Worm (Caenorhabditis elegans): ENCODE data around the gene F25G6.1.

F25G6.1 gene

DNA sequence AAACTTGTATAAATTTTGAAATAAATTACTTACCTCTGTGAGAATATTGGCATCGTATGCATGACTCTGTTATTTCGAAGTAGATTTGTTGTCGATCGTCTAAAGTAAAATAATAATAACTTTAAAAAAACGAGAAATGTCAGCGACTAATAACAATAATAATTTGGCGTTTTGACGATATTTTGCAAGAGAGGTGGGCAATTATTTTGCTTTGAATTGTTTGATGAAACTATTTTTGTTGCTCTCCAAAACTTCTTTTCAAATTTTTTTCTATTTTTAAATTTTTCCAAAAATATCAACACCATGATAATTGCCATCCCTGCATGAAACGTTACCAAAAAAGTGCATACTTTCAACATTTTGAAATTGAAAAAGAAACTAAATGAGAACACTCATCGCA, 24.3 kb downstream of the F25G6.1 start, which contains the start of gene F41E6.7:
Gene F41E6.7 (minus strand): TSS at position 101 of the 400 bp plus-strand sequence.
- TF ChIP-seq ztf-4 (tag; optimal IDR thresholded peaks at IDR 0.05) (no peak), lin-13 (GFP tag; optimal IDR thresholded peaks at IDR 0.05) (no peak), nhr-12 (tag; optimal IDR thresholded peaks at IDR 0.05) (no peak), sem-4 (tag; optimal IDR thresholded peaks at IDR 0.05) (no peak), R02D3.7 (tag; optimal IDR thresholded peaks at IDR 0.05) (no peak), peb-1 (tag; optimal IDR thresholded peaks at IDR 0.05) (no peak), Y55F3AM.14 (GFP tag; optimal IDR thresholded peaks at IDR 0.05) (no peak), nhr-11 (tag; optimal IDR thresholded peaks at IDR 0.05) (no peak), zag-1 (tag; optimal IDR thresholded peaks at IDR 0.05) (no peak), lin-39 (tag; optimal IDR thresholded peaks at IDR 0.05) (no peak)

DNA sequence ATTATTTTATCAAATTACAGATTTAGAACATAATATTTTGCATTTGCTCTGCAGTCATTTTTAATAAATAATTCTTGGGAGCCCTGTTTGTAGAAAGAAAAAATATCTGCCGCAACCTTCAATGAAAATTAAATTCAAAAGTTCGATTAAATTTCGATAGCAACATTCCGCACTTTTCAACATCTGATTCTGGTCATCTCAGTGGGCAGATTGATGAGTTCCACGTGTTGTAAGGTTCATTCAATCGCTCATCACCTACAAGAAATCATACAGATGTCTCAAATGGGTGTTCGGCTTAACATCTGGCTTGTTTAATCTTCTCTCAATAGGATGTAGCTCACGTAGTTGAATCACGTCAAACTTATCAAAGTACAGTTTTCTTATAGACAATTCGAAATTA, 25.1 kb downstream of the F25G6.1 start:
- no peak for TF ChIP-seq ztf-11 (tag; optimal IDR thresholded peaks at IDR 0.05)
- TF ChIP-seq peb-1 (tag; optimal IDR thresholded peaks at IDR 0.05): no peak
- no peak for TF ChIP-seq Y55F3AM.14 (GFP tag; optimal IDR thresholded peaks at IDR 0.05)

DNA sequence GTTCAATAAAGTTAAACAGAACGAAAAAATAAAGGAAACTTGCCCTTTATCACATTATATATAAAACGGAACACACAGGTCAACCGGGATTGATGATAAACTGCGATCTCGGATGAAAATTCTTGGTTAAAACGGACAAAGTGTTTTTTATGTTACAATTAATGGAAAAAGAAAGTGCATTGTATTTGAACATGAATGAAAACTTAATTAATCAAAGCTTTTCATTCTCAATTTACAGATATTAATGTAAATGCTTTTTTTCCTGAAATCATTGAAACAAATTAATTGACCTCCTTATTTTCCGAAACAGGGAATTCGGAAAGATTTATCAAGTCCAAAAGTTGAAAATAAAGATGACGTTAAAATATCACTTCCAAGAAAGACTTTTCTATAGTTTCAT, 26.6 kb downstream of the F25G6.1 start, which contains the start of gene F41E6.8:
Gene F41E6.8 (minus strand): TSS at position 101 of the 400 bp plus-strand sequence.
- no peak for TF ChIP-seq skn-1 (tag; optimal IDR thresholded peaks at IDR 0.05)
- TF ChIP-seq nhr-21 (tag; optimal IDR thresholded peaks at IDR 0.05): no peak
- no peak for TF ChIP-seq egl-27 (tag; optimal IDR thresholded peaks at IDR 0.05)
- TF ChIP-seq crh-2 (tag; optimal IDR thresholded peaks at IDR 0.05): no peak
- TF ChIP-seq unc-55 (GFP tag; optimal IDR thresholded peaks at IDR 0.05): no peak
- no peak for TF ChIP-seq F13H6.1 (tag; optimal IDR thresholded peaks at IDR 0.05)
- TF ChIP-seq R02D3.7 (tag; optimal IDR thresholded peaks at IDR 0.05): no peak

DNA sequence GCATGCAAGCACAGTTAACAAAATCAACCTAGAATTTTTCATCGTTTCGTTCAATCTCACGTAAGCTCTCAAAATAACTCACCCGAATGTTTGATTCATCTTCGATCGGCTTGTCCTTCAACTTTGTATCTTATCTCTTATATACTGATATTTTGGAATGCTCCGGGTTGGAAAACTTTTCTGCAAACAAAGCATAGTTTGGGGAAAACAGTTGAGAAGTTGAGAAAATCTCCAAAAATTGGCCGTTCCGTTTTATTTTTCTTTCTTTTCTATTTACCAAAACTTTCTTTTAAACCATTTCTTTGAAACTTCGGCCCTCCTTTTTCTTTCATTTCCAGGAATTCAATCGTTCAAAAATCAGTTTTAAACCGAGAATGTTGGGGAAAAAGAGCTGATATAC, 27.8 kb downstream of the F25G6.1 start, which contains the start of gene F41E6.15:
Gene F41E6.15 (minus strand): TSS at position 101 of the 400 bp plus-strand sequence.
- TF ChIP-seq ztf-4 (tag; optimal IDR thresholded peaks at IDR 0.05) (no peak), nhr-237 (tag; optimal IDR thresholded peaks at IDR 0.05) (no peak), ztf-11 (tag; optimal IDR thresholded peaks at IDR 0.05) (no peak), nhr-77 (tag; optimal IDR thresholded peaks at IDR 0.05) (no peak), nhr-25 (tag; optimal IDR thresholded peaks at IDR 0.05) (no peak), sma-3 (GFP tag; optimal IDR thresholded peaks at IDR 0.05) (no peak), sem-4 (tag; optimal IDR thresholded peaks at IDR 0.05) (no peak), ztf-1 (GFP tag; conservative IDR thresholded peaks at IDR 0.05) (no peak), C34F6.9 (tag; optimal IDR thresholded peaks at IDR 0.05) (no peak), nhr-10 (tag; optimal IDR thresholded peaks at IDR 0.05) (no peak), mab-5 (tag; optimal IDR thresholded peaks at IDR 0.05) (no peak), ceh-82 (tag; optimal IDR thresholded peaks at IDR 0.05) (no peak)

DNA sequence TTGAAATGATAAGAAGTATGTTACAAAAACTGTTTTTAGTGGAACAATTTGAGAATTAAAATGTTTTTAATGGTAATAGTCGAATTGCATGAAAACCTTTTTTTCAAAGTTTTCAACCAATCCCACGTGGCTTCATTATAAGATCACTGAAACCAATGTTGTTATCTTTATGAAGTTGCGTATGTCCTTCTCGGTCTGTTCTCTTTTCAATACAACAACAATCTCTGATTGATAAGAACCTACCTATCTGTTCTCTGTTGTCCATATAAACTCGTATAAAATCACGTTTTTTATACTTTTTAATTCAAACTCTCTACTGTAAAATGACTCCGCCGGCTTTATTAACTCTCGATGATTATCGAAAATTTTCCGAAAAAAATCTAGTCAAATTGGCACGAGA, 28.4 kb downstream of the F25G6.1 start, which contains the start of gene F41E6.5:
Gene F41E6.5 (plus strand): TSS at position 209 of the 400 bp plus-strand sequence.
- no peak for TF ChIP-seq ceh-16 (tag; optimal IDR thresholded peaks at IDR 0.05)
- TF ChIP-seq unc-55 (GFP tag; optimal IDR thresholded peaks at IDR 0.05): no peak
- peak; percentile 26 for TF ChIP-seq fos-1 (tag; optimal IDR thresholded peaks at IDR 0.05)
- peak; percentile 47 for TF ChIP-seq sma-9 (GFP tag; optimal IDR thresholded peaks at IDR 0.05)
- no peak for TF ChIP-seq sma-9 (tag; optimal IDR thresholded peaks at IDR 0.05)
- TF ChIP-seq nhr-21 (tag; optimal IDR thresholded peaks at IDR 0.05): peak; percentile 1
- no peak for TF ChIP-seq nhr-129 (tag; optimal IDR thresholded peaks at IDR 0.05)
- TF ChIP-seq mab-5 (tag; optimal IDR thresholded peaks at IDR 0.05): no peak
- TF ChIP-seq crh-2 (tag; optimal IDR thresholded peaks at IDR 0.05): peak; percentile 72
- TF ChIP-seq nhr-11 (tag; optimal IDR thresholded peaks at IDR 0.05): no peak
- no peak for TF ChIP-seq snpc-4 (tag; optimal IDR thresholded peaks at IDR 0.05)

DNA sequence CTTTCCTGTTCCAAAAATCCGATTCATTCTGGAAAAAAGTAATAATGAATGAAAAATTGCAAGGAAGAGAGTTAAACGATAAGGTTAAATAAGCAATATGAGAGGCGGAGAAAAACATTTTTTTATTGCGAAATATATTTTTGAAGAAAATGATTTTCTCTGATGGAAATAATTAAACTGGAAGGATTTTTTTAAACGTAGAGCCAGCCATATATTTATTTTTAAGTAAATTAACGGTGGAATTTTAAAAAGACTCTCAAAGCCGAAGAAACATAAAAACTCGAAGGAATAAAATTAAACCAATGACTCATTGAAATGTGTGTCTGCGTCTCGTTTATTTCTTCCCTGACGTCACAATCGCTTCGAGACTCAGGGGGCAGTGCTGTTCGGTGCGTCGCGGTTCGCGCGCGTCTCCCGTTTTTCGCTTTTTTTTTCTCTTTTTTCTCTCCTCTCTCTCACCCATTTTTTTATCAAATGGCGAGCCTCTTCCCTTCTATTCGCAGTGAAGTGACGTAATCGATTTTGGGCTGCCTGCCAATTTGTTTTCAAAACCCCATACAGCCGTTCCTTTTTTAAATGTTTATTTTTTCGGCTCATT, 31.3 kb downstream of the F25G6.1 start, which contains the start of gene vps-60:
Gene vps-60 (minus strand): TSS at position 30 of the 598 bp plus-strand sequence.
- TF ChIP-seq nhr-11 (tag; optimal IDR thresholded peaks at IDR 0.05) (no peak), mab-5 (tag; optimal IDR thresholded peaks at IDR 0.05) (peak; percentile 85), skn-1 (tag; optimal IDR thresholded peaks at IDR 0.05) (peak; percentile 14), nhr-237 (tag; optimal IDR thresholded peaks at IDR 0.05) (no peak), ztf-11 (tag; optimal IDR thresholded peaks at IDR 0.05) (no peak), lin-13 (GFP tag; optimal IDR thresholded peaks at IDR 0.05) (peak; percentile 94), F13H6.1 (tag; optimal IDR thresholded peaks at IDR 0.05) (peak; percentile 90), sma-3 (GFP tag; optimal IDR thresholded peaks at IDR 0.05) (peak; percentile 94), C34F6.9 (tag; optimal IDR thresholded peaks at IDR 0.05) (peak; percentile 98), nhr-23 (tag; optimal IDR thresholded peaks at IDR 0.05) (no peak), sma-9 (GFP tag; optimal IDR thresholded peaks at IDR 0.05) (peak; percentile 94), sma-9 (tag; optimal IDR thresholded peaks at IDR 0.05) (no peak), aly-2 (tag; optimal IDR thresholded peaks at IDR 0.05) (no peak), nhr-25 (tag; optimal IDR thresholded peaks at IDR 0.05) (peak; percentile 84), alr-1 (tag; optimal IDR thresholded peaks at IDR 0.05) (no peak), mdl-1 (tag; optimal IDR thresholded peaks at IDR 0.05) (peak; percentile 29 to 72), fos-1 (tag; optimal IDR thresholded peaks at IDR 0.05) (peak; percentile 100), egl-27 (tag; optimal IDR thresholded peaks at IDR 0.05) (peak; percentile 71), nhr-10 (tag; optimal IDR thresholded peaks at IDR 0.05) (peak; percentile 20), sem-4 (tag; optimal IDR thresholded peaks at IDR 0.05) (peak; percentile 90), crh-2 (tag; optimal IDR thresholded peaks at IDR 0.05) (peak; percentile 98), ceh-16 (tag; optimal IDR thresholded peaks at IDR 0.05) (peak; percentile 30), lin-39 (tag; optimal IDR thresholded peaks at IDR 0.05) (no peak), Y55F3AM.14 (GFP tag; optimal IDR thresholded peaks at IDR 0.05) (peak; percentile 75), snpc-4 (tag; optimal IDR thresholded peaks at IDR 0.05) (peak; percentile 86), nhr-12 (tag; optimal IDR thresholded peaks at IDR 0.05) (no peak), nhr-77 (tag; optimal IDR thresholded peaks at IDR 0.05) (no peak), lsy-2 (tag; optimal IDR thresholded peaks at IDR 0.05) (peak; percentile 74 to 93), ZK546.5 (tag; optimal IDR thresholded peaks at IDR 0.05) (peak; percentile 27)
